Fruit fly (Drosophila melanogaster): ENCODE results near the gene CG9331.

The CG9331 gene

DNA sequence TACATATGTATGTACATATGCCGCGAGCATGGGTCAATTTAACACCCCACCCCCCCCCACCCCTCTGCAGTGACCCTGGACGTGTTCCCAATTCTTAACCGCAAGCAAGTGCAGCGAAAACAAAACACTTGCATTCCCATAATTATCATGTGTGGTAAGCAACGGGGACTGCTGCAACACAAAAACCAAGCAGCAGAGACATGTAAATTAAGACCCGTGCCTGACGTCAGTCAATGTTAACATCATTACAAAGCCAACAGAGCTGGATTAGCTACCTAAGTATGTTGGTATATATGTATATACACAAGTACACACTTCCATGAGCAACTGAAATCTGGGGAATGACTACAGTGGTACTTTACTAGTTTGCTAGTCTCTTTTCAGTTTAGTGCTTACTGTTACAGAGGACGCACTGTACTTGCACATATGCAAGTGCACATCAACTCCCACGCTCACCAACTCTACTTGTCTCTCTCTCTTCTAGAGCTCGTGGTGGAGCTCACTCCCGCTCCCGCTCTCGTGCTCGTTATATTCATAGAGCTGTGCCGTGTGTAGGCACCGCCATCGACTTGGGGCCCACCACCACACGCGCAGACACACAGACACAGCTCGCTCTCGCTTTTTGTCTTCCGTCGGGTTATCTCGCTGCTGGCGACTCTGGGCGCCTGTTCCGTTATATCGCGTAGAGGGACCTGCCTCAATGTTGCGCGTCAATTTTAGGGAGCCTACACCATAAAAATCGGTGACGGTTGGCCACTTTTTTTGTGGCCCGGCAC is 1.2 kb upstream of the CG9331 start (continued):
- TF ChIP-seq zen2 (GFP tag; IDR thresholded peaks at IDR 0.05; ENCODE audit: partially characterized antibody) (peak; percentile 56; the same call in 2 of the 3 replicates), CG7357 (GFP tag; IDR thresholded peaks at IDR 0.05) (no peak), CG7786 (GFP tag; optimal IDR thresholded peaks at IDR 0.05) (no peak), dati (GFP tag; IDR thresholded peaks at IDR 0.05) (no peak), al (GFP tag; IDR thresholded peaks at IDR 0.05) (no peak), CG15269 (tag; optimal IDR thresholded peaks at IDR 0.05) (no peak), CG33557 (GFP tag; optimal IDR thresholded peaks at IDR 0.05) (no peak), da (GFP tag; optimal IDR thresholded peaks at IDR 0.05) (no peak), CG6683 (GFP tag; optimal IDR thresholded peaks at IDR 0.05) (no peak), CG10543 (GFP tag; optimal IDR thresholded peaks at IDR 0.05) (peak; percentile 83), dpn (GFP tag; optimal IDR thresholded peaks at IDR 0.05) (no peak), CG1602 (GFP tag; optimal IDR thresholded peaks at IDR 0.05) (no peak), usp (GFP tag; optimal IDR thresholded peaks at IDR 0.05) (no peak), toy (GFP tag; IDR thresholded peaks at IDR 0.05) (no peak), Meics (GFP tag; optimal IDR thresholded peaks at IDR 0.05) (no peak), CG9215 (GFP tag; IDR thresholded peaks at IDR 0.05) (no peak), CG2116 (GFP tag; optimal IDR thresholded peaks at IDR 0.05) (no peak), CG1603 (tag; optimal IDR thresholded peaks at IDR 0.05) (no peak), esg (GFP tag; conservative IDR thresholded peaks at IDR 0.05) (no peak), dysf (GFP tag; IDR thresholded peaks at IDR 0.05) (0 out of 3 replicates have a peak, but pooled peaks have one; percentile 27), eyg (GFP tag; optimal IDR thresholded peaks at IDR 0.05) (no peak), kni (GFP tag; optimal IDR thresholded peaks at IDR 0.05) (peak; percentile 90), Pdp1 (GFP tag; optimal IDR thresholded peaks at IDR 0.05) (peak in 1 of 2 experiments; percentile 25), wek (GFP tag; optimal IDR thresholded peaks at IDR 0.05) (no peak), CG11695 (GFP tag; IDR thresholded peaks at IDR 0.05) (peak; percentile 67; the same call in 2 of the 3 replicates), jing (GFP tag; optimal IDR thresholded peaks at IDR 0.05) (no peak), dm (GFP tag; optimal IDR thresholded peaks at IDR 0.05) (no peak), CG7987 (GFP tag; optimal IDR thresholded peaks at IDR 0.05) (no peak), CG31224 (GFP tag; IDR thresholded peaks at IDR 0.05) (peak; percentile 100), CG2875 (GFP tag; optimal IDR thresholded peaks at IDR 0.05) (no peak), yki (optimal IDR thresholded peaks at IDR 0.05) (peak; percentile 80), HLH3B (GFP tag; IDR thresholded peaks at IDR 0.05) (no peak), Vsx1 (GFP tag; optimal IDR thresholded peaks at IDR 0.05) (no peak), CG2199 (GFP tag; IDR thresholded peaks at IDR 0.05) (no peak), CG7839 (tag; optimal IDR thresholded peaks at IDR 0.05) (no peak), ab (GFP tag; optimal IDR thresholded peaks at IDR 0.05) (no peak), stc (GFP tag; IDR thresholded peaks at IDR 0.05) (no peak; the same call in 1 of the 2 replicates), cad (GFP tag; optimal IDR thresholded peaks at IDR 0.05) (no peak), nom (GFP tag; optimal IDR thresholded peaks at IDR 0.05) (peak; percentile 14), HLHmδ (GFP tag; optimal IDR thresholded peaks at IDR 0.05) (peak; percentile 23), ewg (GFP tag; optimal IDR thresholded peaks at IDR 0.05) (no peak), CG11456 (GFP tag; IDR thresholded peaks at IDR 0.05) (no peak), CG34376 (GFP tag; optimal IDR thresholded peaks at IDR 0.05) (peak; percentile 39), en (GFP tag; optimal IDR thresholded peaks at IDR 0.05) (no peak), fu2 (GFP tag; optimal IDR thresholded peaks at IDR 0.05) (no peak), CG6791 (GFP tag; IDR thresholded peaks at IDR 0.05; ENCODE audit: partially characterized antibody) (no peak), CG30020 (tag; optimal IDR thresholded peaks at IDR 0.05) (no peak), CG3163 (GFP tag; optimal IDR thresholded peaks at IDR 0.05) (no peak), Atf6 (GFP tag; IDR thresholded peaks at IDR 0.05) (no peak; the same call in 1 of the 2 replicates), CG18599 (GFP tag; optimal IDR thresholded peaks at IDR 0.05) (peak; percentile 22)

Data from whole organism, embryonic.